Fruit fly (Drosophila melanogaster) whole organism, pupa: Measurements from ENCODE around the gene Prx1.

Experiments
- CG10348 ChIP-seq: fragments of 200-800 bp; sonication (Bioruptor generic); IDR thresholded peaks from 2 replicates; pipeline ENCODE4 v1.3.6; 2022; ENCODE audit warnings: missing biosample characterization, missing genetic modification characterization
- CG12605 ChIP-seq: fragments of 200-800 bp; sonication (Bioruptor generic); IDR thresholded peaks from 2 replicates; pipeline ENCODE4 v1.3.6; 2022; ENCODE audit warnings: missing biosample characterization, missing genetic modification characterization
- CG13204 ChIP-seq: fragments of 200-800 bp; sonication (Bioruptor generic); optimal IDR thresholded peaks from 2 replicates; lab custom pipeline; 2018; ENCODE audit warnings: missing biosample characterization, mild to moderate bottlenecking, missing genetic modification characterization, moderate library complexity
- CG14655 ChIP-seq: fragments of 200-800 bp; sonication (Bioruptor generic); optimal IDR thresholded peaks from 3 replicates; lab custom pipeline; 2017; ENCODE audit warnings: mild to moderate bottlenecking, missing biosample characterization, missing genetic modification reagents, missing genetic modification characterization
- CG15710 ChIP-seq: fragments of 200-800 bp; sonication (Bioruptor generic); optimal IDR thresholded peaks from 2 replicates; lab custom pipeline; 2018; ENCODE audit warnings: missing biosample characterization, mild to moderate bottlenecking, missing genetic modification characterization, moderate library complexity
- CG17806 ChIP-seq: fragments of 200-800 bp; sonication (Bioruptor generic); optimal IDR thresholded peaks from 2 replicates; lab custom pipeline; 2018; ENCODE audit warnings: missing biosample characterization, mild to moderate bottlenecking, missing genetic modification characterization, moderate library complexity
- CG32121 ChIP-seq: fragments of 200-800 bp; sonication (Bioruptor generic); IDR thresholded peaks from 2 replicates; pipeline ENCODE4 v1.3.6; 2022; ENCODE audit warnings: missing biosample characterization, missing genetic modification characterization
- CG34367 ChIP-seq: fragments of 200-800 bp; sonication (Bioruptor generic); optimal IDR thresholded peaks from 2 replicates; lab custom pipeline; 2018; ENCODE audit warnings: missing biosample characterization, mild to moderate bottlenecking, missing genetic modification characterization
- CG4496 ChIP-seq: fragments of 200-800 bp; sonication (Bioruptor generic); IDR thresholded peaks from 3 replicates; pipeline ENCODE4 v1.3.6; 2022; ENCODE audit warnings: missing biosample characterization, missing genetic modification characterization
- CG8159 ChIP-seq: fragments of 200-800 bp; sonication (Bioruptor generic); optimal IDR thresholded peaks from 3 replicates; lab custom pipeline; 2018; ENCODE audit warnings: missing biosample characterization, mild to moderate bottlenecking, missing genetic modification characterization, moderate library complexity
- CG8301 ChIP-seq: fragments of 200-800 bp; sonication (Bioruptor generic); optimal IDR thresholded peaks from 2 replicates; lab custom pipeline; 2018; ENCODE audit warnings: missing biosample characterization, mild to moderate bottlenecking, missing genetic modification characterization
- CG9948 ChIP-seq: fragments of 200-800 bp; sonication (Bioruptor generic); optimal IDR thresholded peaks from 2 replicates; lab custom pipeline; 2018; ENCODE audit warnings: missing biosample characterization, mild to moderate bottlenecking, missing genetic modification characterization, moderate library complexity
- D1 ChIP-seq: fragments of 200-800 bp; sonication (Bioruptor generic); optimal IDR thresholded peaks from 2 replicates; lab custom pipeline; 2018; ENCODE audit warnings: missing biosample characterization, mild to moderate bottlenecking, missing genetic modification characterization, moderate library complexity
- EcR ChIP-seq: fragments of 200-800 bp; sonication (Bioruptor generic); optimal IDR thresholded peaks from 3 replicates; lab custom pipeline; 2019; ENCODE audit warnings: missing biosample characterization, missing genetic modification characterization, mild to moderate bottlenecking, moderate library complexity, missing genetic modification reagents
- Ets98B ChIP-seq: fragments of 200-800 bp; sonication (Bioruptor generic); IDR thresholded peaks from 2 replicates; pipeline ENCODE4 v1.3.6; 2022; ENCODE audit warnings: missing biosample characterization, missing genetic modification characterization
- Pif1A ChIP-seq: fragments of 200-800 bp; sonication (Bioruptor generic); optimal IDR thresholded peaks from 3 replicates; lab custom pipeline; 2016; ENCODE audit warnings: missing biosample characterization, missing genetic modification characterization
- Pif1B ChIP-seq: fragments of 200-800 bp; sonication (Bioruptor generic); optimal IDR thresholded peaks from 3 replicates; lab custom pipeline; 2016; ENCODE audit warnings: missing biosample characterization, missing genetic modification characterization
- Snoo ChIP-seq: fragments of 200-800 bp; sonication (Bioruptor generic); optimal IDR thresholded peaks from 3 replicates; lab custom pipeline; 2017; ENCODE audit warnings: missing biosample characterization, mild to moderate bottlenecking, missing genetic modification characterization, inconsistent platforms
- fd96Ca ChIP-seq: fragments of 200-800 bp; sonication (Bioruptor generic); IDR thresholded peaks from 3 replicates; pipeline ENCODE4 v1.3.6; 2022; ENCODE audit warnings: missing biosample characterization, missing genetic modification characterization
- gl ChIP-seq: fragments of 200-800 bp; sonication (Bioruptor generic); optimal IDR thresholded peaks from 2 replicates; lab custom pipeline; 2018; ENCODE audit warnings: missing biosample characterization, mild to moderate bottlenecking, missing genetic modification characterization
- rn ChIP-seq: fragments of 200-800 bp; sonication (Bioruptor generic); IDR thresholded peaks from 2 replicates; pipeline ENCODE4 v1.3.6; 2022; ENCODE audit warnings: missing biosample characterization, missing genetic modification characterization

The Prx1 gene

DNA sequence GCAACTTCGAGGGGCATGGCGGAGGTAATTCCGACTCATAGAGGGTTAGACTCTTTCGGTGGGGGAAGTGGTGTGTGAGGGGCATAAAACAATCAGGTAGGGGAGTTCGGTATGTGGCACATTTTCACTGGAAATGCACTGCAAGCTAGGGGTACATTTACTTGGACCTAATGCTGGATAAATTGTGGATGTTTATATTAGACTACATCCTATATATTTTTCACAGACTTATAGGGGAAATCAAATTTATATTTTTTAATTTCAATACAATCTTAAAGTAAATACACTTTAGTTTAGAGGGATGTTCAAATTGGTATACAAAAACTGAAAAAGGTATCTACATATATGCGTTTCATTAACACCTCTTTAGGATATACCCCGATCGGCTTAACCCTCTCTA, 38.1 kb downstream of the Prx1 start:
- TF ChIP-seq rn (GFP tag; lab: Robert Waterston, UW) = no peak
- TF ChIP-seq CG8159 (tag; lab: Kevin White, UChicago) = no peak
- TF ChIP-seq CG32121 = 0 out of 2 replicates have a peak, but pooled peaks have one; percentile 16

DNA sequence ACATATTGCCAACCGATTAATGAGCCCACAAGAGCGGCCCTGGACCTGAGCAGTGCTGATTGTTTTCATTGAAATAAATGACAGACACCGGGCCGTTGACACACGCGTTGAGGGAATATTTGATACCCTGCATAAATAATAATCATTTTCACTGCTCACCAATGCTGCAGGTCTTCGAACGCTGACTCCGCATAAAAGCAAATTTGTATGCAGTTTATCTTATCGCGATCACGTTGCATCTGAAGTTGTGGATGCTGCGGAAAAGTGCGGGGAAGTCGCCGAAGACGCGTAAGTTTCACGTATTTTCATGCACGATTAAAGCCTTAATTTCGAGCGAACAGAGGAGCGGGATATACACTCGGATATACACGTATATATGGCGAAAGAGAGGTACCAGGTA, 38.7 kb downstream of the Prx1 start:
- TF ChIP-seq Pif1A (GFP tag; lab: Kevin White, UChicago) (no peak), CG17806 (tag; lab: Kevin White, UChicago) (no peak), CG10348 (no peak), CG8301 (no peak), CG14655 (no peak), CG12605 (GFP tag; lab: Robert Waterston, UW) (no peak), Snoo (no peak), CG34367 (tag; lab: Kevin White, UChicago) (no peak), gl (no peak), EcR (peak; percentile 71), CG13204 (peak; percentile 11), CG15710 (tag; lab: Kevin White, UChicago) (no peak), fd96Ca (GFP tag; lab: Robert Waterston, UW) (no peak)

DNA sequence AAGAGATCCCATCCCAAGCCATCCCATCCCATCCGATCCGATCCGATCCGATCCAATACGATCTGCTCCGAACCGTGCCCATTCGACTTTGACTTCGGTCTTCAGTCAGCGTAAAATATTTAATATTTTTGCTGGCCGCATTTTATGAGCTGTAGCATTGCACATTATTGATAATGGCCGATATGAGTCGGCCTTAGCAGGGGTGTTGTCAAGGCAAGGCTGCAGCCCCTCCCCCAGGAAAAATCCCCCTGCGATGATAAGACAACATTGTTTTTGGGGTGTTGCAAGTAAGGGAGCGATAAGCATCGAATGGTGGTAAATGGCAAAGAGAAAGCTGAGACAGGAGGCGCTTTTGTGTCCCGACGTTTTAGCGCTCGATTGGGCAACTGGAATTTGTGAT, 39.8 kb downstream of the Prx1 start:
- TF ChIP-seq CG12605 (GFP tag; lab: Robert Waterston, UW) = no peak
- no peak for TF ChIP-seq Pif1A (GFP tag; lab: Kevin White, UChicago)
- no peak for TF ChIP-seq CG34367 (tag; lab: Kevin White, UChicago)
- TF ChIP-seq Pif1B (GFP tag; lab: Kevin White, UChicago) = no peak
- no peak for TF ChIP-seq fd96Ca (GFP tag; lab: Robert Waterston, UW)
- TF ChIP-seq CG13204 = no peak
- TF ChIP-seq gl = no peak
- TF ChIP-seq rn (GFP tag; lab: Robert Waterston, UW) = no peak
- no peak for TF ChIP-seq Snoo
- no peak for TF ChIP-seq Ets98B (GFP tag; lab: Robert Waterston, UW)
- no peak for TF ChIP-seq CG8159 (tag; lab: Kevin White, UChicago)
- TF ChIP-seq CG4496 (GFP tag; lab: Robert Waterston, UW) = no peak
- TF ChIP-seq CG9948 (tag; lab: Kevin White, UChicago) = no peak
- TF ChIP-seq CG32121 = no peak
- no peak for TF ChIP-seq CG10348
- TF ChIP-seq EcR = no peak
- TF ChIP-seq D1 (tag; lab: Kevin White, UChicago) = no peak
- TF ChIP-seq CG17806 (tag; lab: Kevin White, UChicago) = no peak
- TF ChIP-seq CG15710 (tag; lab: Kevin White, UChicago) = no peak
- TF ChIP-seq CG14655 = no peak

DNA sequence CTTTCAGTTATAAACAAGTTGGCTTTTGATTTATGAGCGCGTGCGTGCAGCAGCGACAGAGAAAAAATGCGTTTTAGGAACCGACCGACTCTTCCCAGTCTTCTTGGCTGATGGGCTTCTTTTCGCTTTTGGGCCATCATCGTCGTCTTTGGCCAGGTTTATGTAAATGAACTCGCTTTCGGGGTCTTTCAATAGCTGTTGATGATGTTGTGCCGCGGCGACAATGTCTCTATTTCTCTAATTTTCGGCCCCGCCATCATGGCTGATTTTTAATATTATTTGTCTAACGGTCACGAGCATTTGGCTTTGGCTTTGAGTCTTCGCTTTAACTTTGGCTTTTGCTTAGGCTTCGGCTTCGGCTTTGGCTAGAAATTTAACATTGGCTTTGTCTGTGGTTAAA, 41.1 kb downstream of the Prx1 start:
- no peak for TF ChIP-seq CG12605 (GFP tag; lab: Robert Waterston, UW)
- no peak for TF ChIP-seq CG4496 (GFP tag; lab: Robert Waterston, UW)
- no peak for TF ChIP-seq CG8301
- no peak for TF ChIP-seq rn (GFP tag; lab: Robert Waterston, UW)
- TF ChIP-seq fd96Ca (GFP tag; lab: Robert Waterston, UW) = no peak
- TF ChIP-seq Pif1B (GFP tag; lab: Kevin White, UChicago) = no peak
- no peak for TF ChIP-seq CG17806 (tag; lab: Kevin White, UChicago)
- no peak for TF ChIP-seq CG13204
- no peak for TF ChIP-seq D1 (tag; lab: Kevin White, UChicago)
- no peak for TF ChIP-seq CG9948 (tag; lab: Kevin White, UChicago)
- no peak for TF ChIP-seq CG8159 (tag; lab: Kevin White, UChicago)
- TF ChIP-seq Snoo = no peak
- no peak for TF ChIP-seq CG34367 (tag; lab: Kevin White, UChicago)
- TF ChIP-seq CG14655 = no peak
- no peak for TF ChIP-seq Ets98B (GFP tag; lab: Robert Waterston, UW)
- TF ChIP-seq EcR = no peak
- no peak for TF ChIP-seq CG15710 (tag; lab: Kevin White, UChicago)
- TF ChIP-seq CG32121 = no peak
- no peak for TF ChIP-seq Pif1A (GFP tag; lab: Kevin White, UChicago)
- no peak for TF ChIP-seq CG10348

DNA sequence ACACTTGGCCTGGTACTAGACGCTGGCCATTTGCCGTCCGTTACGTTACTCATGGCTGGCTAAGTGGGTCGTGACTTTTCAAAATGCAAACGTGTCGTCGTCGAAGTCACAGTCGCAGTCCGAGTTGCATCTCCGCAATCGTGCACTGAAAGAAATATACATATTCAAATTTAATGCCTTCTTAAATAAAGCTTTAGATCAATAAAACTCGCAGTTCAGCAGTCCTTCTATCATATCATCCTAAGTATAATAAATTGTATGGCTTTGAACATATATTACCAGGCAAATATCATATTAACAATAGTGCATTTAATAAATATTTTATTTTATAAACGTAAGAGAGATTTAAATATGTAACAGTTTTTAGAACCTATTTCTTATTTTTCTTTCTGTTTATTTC, 42.1 kb downstream of the Prx1 start:
- TF ChIP-seq rn (GFP tag; lab: Robert Waterston, UW) (0 out of 2 replicates have a peak, but pooled peaks have one; percentile 18), CG15710 (tag; lab: Kevin White, UChicago) (no peak)

DNA sequence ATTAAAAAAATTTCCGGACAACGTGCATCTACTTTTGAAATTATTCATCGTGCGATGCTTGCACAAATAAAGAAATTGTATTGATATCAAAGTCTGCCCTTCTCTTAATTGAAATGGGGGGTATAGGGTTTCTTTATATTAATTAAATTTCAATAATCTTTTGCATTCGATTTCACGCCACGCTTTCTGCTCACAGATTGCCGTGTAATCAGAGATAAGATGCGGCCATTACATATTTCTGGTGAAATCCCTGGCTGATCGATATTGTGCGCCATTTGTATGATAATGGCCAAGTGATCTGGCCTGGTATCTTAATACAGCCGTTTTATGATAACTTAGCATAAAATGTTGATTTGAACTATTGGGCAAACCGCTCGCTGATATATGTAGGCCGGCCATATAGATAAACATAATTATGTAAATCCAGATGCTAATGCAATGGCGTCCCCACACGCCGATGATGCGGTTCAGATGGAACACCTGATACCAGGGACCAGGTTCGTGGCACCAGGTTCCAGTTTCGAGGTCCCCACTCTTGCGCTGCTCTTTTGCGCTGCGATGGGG, 44.2 kb downstream of the Prx1 start:
- TF ChIP-seq fd96Ca (GFP tag; lab: Robert Waterston, UW) (no peak), CG10348 (no peak), CG17806 (tag; lab: Kevin White, UChicago) (no peak), rn (GFP tag; lab: Robert Waterston, UW) (no peak), CG34367 (tag; lab: Kevin White, UChicago) (no peak), CG14655 (no peak), D1 (tag; lab: Kevin White, UChicago) (no peak), Snoo (no peak)

dm6 chr3L:15252562-15252961, 44.9 kb downstream of the Prx1 start:
- TF ChIP-seq rn (GFP tag; lab: Robert Waterston, UW) (no peak), CG12605 (GFP tag; lab: Robert Waterston, UW) (no peak), CG17806 (tag; lab: Kevin White, UChicago) (no peak), CG13204 (no peak), CG15710 (tag; lab: Kevin White, UChicago) (no peak), CG8159 (tag; lab: Kevin White, UChicago) (no peak), gl (no peak), CG4496 (GFP tag; lab: Robert Waterston, UW) (no peak), CG9948 (tag; lab: Kevin White, UChicago) (no peak), D1 (tag; lab: Kevin White, UChicago) (no peak), CG32121 (0 out of 2 replicates have a peak, but pooled peaks have one; percentile 10), Pif1B (GFP tag; lab: Kevin White, UChicago) (peak; percentile 7), fd96Ca (GFP tag; lab: Robert Waterston, UW) (no peak), Snoo (no peak), EcR (no peak), CG8301 (peak; percentile 70), CG10348 (no peak), CG14655 (peak; percentile 78), Pif1A (GFP tag; lab: Kevin White, UChicago) (peak; percentile 50), Ets98B (GFP tag; lab: Robert Waterston, UW) (no peak), CG34367 (tag; lab: Kevin White, UChicago) (no peak)
